Worm (Caenorhabditis elegans) whole organism, early embryonic: ENCODE results near the gene pqn-76.
"Not testable (repeated sequence)": the region's sequence is repeated elsewhere in the genome, so short reads cannot be mapped to it uniquely, and the experiment has no call there.

Experiments used
- B0310.2 ChIP-seq: sonication (generic microtip); optimal IDR thresholded peaks from 2 replicates; lab custom pipeline; 2016; ENCODE audit warnings: mild to moderate bottlenecking, missing genetic modification characterization, missing compliant biosample characterization
- F13C5.2 ChIP-seq: sonication (generic microtip); optimal IDR thresholded peaks from 2 replicates; lab custom pipeline; 2017; ENCODE audit warnings: mild to moderate bottlenecking, missing genetic modification characterization, inconsistent platforms, missing compliant biosample characterization
- aly-1 ChIP-seq: sonication (generic microtip); optimal IDR thresholded peaks from 2 replicates; lab custom pipeline; 2016; ENCODE audit warnings: missing genetic modification characterization, missing compliant biosample characterization
- ama-1 ChIP-seq: fragments of 150-350 bp; optimal IDR thresholded peaks from 2 replicates; lab custom pipeline; 2014
- ceh-13 ChIP-seq: fragments of 200-800 bp; sonication (Bioruptor generic); optimal IDR thresholded peaks from 2 replicates; lab custom pipeline; 2018; ENCODE audit warnings: mild to moderate bottlenecking, missing genetic modification characterization, missing compliant biosample characterization
- ceh-36 ChIP-seq: sonication (generic microtip); optimal IDR thresholded peaks from 2 replicates; lab custom pipeline; 2016; ENCODE audit warnings: missing genetic modification characterization, inconsistent platforms, missing compliant biosample characterization
- ets-7 ChIP-seq: sonication (generic microtip); optimal IDR thresholded peaks from 2 replicates; lab custom pipeline; 2016; ENCODE audit warnings: missing genotype, missing genetic modification characterization, missing compliant biosample characterization
- flt-1 ChIP-seq: fragments of 200-800 bp; sonication (Bioruptor generic); IDR thresholded peaks from 2 replicates; pipeline ENCODE4 v1.3.6; 2022; ENCODE audit warnings: missing genetic modification characterization, missing compliant biosample characterization
- hmbx-1 ChIP-seq: sonication (generic microtip); optimal IDR thresholded peaks from 2 replicates; lab custom pipeline; 2016; ENCODE audit warnings: mild to moderate bottlenecking, missing genetic modification characterization, missing compliant biosample characterization
- hmg-4 ChIP-seq: fragments of 200-800 bp; sonication (Bioruptor generic); optimal IDR thresholded peaks from 2 replicates; lab custom pipeline; 2018; ENCODE audit warnings: mild to moderate bottlenecking, missing genetic modification characterization, missing compliant biosample characterization
- hnd-1 ChIP-seq: sonication (generic microtip); optimal IDR thresholded peaks from 2 replicates; lab custom pipeline; 2016; ENCODE audit warnings: missing genetic modification characterization, missing compliant biosample characterization
- pes-1 ChIP-seq: fragments of 200-800 bp; sonication (Bioruptor generic); IDR thresholded peaks from 2 replicates; pipeline ENCODE4 v1.3.6; 2022; ENCODE audit warnings: missing genetic modification reagents, missing genetic modification characterization, missing compliant biosample characterization
- scrt-1 ChIP-seq: fragments of 200-800 bp; sonication (Bioruptor generic); IDR thresholded peaks from 2 replicates; pipeline ENCODE4 v1.3.6; 2022; ENCODE audit warnings: missing genetic modification characterization, missing compliant biosample characterization
- sea-1 ChIP-seq: fragments of 200-800 bp; sonication (Bioruptor generic); conservative IDR thresholded peaks from 2 replicates; pipeline ENCODE4 v1.3.6; 2022; ENCODE audit warnings: missing genetic modification characterization, missing compliant biosample characterization
- tbx-11 ChIP-seq: fragments of 200-800 bp; sonication (Bioruptor generic); IDR thresholded peaks from 2 replicates; pipeline ENCODE4 v1.3.6; 2022; ENCODE audit warnings: missing genetic modification characterization, missing compliant biosample characterization
- tbx-37 ChIP-seq: fragments of 200-800 bp; sonication (Bioruptor generic); conservative IDR thresholded peaks from 2 replicates; pipeline ENCODE4 v1.3.6; 2022; ENCODE audit warnings: missing genetic modification reagents, missing genetic modification characterization, missing compliant biosample characterization
- tra-4 ChIP-seq: sonication (generic microtip); optimal IDR thresholded peaks from 2 replicates; lab custom pipeline; 2017; ENCODE audit warnings: missing genetic modification characterization, missing compliant biosample characterization

Gene pqn-76

ce11 chrIV:15594935-15595620, 16.2 kb downstream of the pqn-76 start, which contains the start of the genes pqn-78 and pqn-79:
Gene pqn-78 (minus strand): TSS chrIV:15595035.
Gene pqn-79 (plus strand): TSS chrIV:15595570.
- TF ChIP-seq hmg-4 (GFP tag; lab: Kevin White, UChicago); hmbx-1 (tag; lab: Kevin White, UChicago); hnd-1 (tag; lab: Kevin White, UChicago): not testable (repeated sequence)

DNA sequence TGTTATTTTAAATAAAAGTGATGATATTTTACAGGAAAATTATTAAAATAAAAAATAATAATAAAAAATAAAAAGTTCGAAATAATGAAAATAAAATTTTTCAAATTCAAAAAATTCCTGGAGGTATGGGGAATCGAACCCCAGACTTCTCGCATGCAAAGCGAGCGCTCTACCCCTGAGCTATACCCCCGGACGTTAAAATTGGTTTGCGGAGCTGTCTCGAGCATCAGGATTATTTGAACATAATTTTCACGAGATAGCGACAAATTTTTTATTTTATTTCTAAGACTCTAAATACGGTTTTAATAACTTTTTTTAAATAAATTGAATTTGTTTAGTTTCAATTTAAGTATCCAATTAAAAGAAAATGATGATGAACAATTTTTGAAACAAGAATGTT, 25.3 kb downstream of the pqn-76 start:
- TF ChIP-seq B0310.2 (tag; lab: Kevin White, UChicago) = no peak
- TF ChIP-seq ceh-36 (tag; lab: Kevin White, UChicago) = no peak
- TF ChIP-seq pes-1 = no peak

- TF ChIP-seq ceh-13 (GFP tag; lab: Kevin White, UChicago) (no peak), tbx-37 (GFP tag; lab: Robert Waterston, UW) (no peak), hmg-4 (GFP tag; lab: Kevin White, UChicago) (no peak), hnd-1 (tag; lab: Kevin White, UChicago) (no peak), tra-4 (no peak), hmbx-1 (tag; lab: Kevin White, UChicago) (no peak)
Observed at ce11 chrIV:15606396-15606795, 27.5 kb downstream of the pqn-76 start.

- TF ChIP-seq ceh-36 (tag; lab: Kevin White, UChicago) (no peak), tbx-37 (GFP tag; lab: Robert Waterston, UW) (no peak), ceh-13 (GFP tag; lab: Kevin White, UChicago) (no peak), ama-1 (lab: Kevin White, UChicago) (no peak), aly-1 (no peak), hmbx-1 (tag; lab: Kevin White, UChicago) (no peak), B0310.2 (tag; lab: Kevin White, UChicago) (no peak), hmg-4 (GFP tag; lab: Kevin White, UChicago) (no peak), ets-7 (tag; lab: Kevin White, UChicago) (no peak), tbx-11 (GFP tag; lab: Robert Waterston, UW) (no peak), flt-1 (no peak), tra-4 (no peak), scrt-1 (GFP tag; lab: Robert Waterston, UW) (no peak), hnd-1 (tag; lab: Kevin White, UChicago) (no peak)
Observed at ce11 chrIV:15613141-15613540, 34.3 kb downstream of the pqn-76 start.

ce11 chrIV:15616971-15617370, 38.1 kb downstream of the pqn-76 start, which contains the start of gene Y105C5A.8:
Gene Y105C5A.8 (minus strand): TSS chrIV:15617071.
- no peak for TF ChIP-seq B0310.2 (tag; lab: Kevin White, UChicago)

ce11 chrIV:15617667-15618066, 38.8 kb downstream of the pqn-76 start:
- TF ChIP-seq flt-1 = no peak
- no peak for TF ChIP-seq sea-1 (GFP tag; lab: Robert Waterston, UW)
- TF ChIP-seq hnd-1 (tag; lab: Kevin White, UChicago) = no peak
- no peak for TF ChIP-seq B0310.2 (tag; lab: Kevin White, UChicago)
- no peak for TF ChIP-seq hmg-4 (GFP tag; lab: Kevin White, UChicago)
- no peak for TF ChIP-seq scrt-1 (GFP tag; lab: Robert Waterston, UW)
- no peak for TF ChIP-seq hmbx-1 (tag; lab: Kevin White, UChicago)
- TF ChIP-seq tbx-11 (GFP tag; lab: Robert Waterston, UW) = no peak
- TF ChIP-seq F13C5.2 (tag; lab: Kevin White, UChicago) = no peak
- TF ChIP-seq ceh-36 (tag; lab: Kevin White, UChicago) = no peak
- no peak for TF ChIP-seq aly-1
